Fruit fly (Drosophila melanogaster): ENCODE measurements around the gene hoip.
A peak's percentile ranks its signal among the peaks of the same experiment; 100 is the strongest.

hoip gene

DNA sequence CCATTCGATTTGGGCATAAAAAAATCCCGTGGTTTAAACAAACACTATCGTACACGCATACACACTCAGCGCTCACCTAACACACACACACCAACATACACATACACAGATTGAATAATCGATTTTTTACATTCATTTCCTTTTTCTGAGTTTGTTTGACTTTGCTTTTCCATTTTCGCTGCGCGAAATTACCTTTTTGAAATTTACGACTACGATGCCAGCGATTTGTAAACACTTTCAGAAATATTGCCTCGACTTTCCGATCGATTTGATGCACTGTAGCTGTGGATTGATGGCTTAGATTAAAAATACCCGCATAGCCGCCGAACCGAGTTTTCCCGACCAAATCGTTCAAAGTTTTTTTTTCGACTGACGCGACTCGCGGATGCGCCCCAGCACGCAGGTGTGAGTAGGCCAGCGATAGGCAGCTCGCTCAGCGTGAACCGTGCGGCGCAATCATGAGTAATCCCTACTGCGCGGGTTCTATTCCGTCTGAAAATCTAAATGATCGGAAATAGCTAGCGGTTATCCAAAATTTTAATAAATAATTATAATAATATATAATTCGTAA, 583 bp upstream of the hoip start, which contains the start of gene Pka-C1 (continued):
- TF ChIP-seq Ada2b (GFP tag; IDR thresholded peaks at IDR 0.05) (no peak), pnt (GFP tag; optimal IDR thresholded peaks at IDR 0.05) (no peak), ERR (GFP tag; optimal IDR thresholded peaks at IDR 0.05) (no peak), prd (optimal IDR thresholded peaks at IDR 0.05) (no peak), prd (GFP tag; IDR thresholded peaks at IDR 0.05) (peak; percentile 62), CG7372 (GFP tag; IDR thresholded peaks at IDR 0.05) (no peak), CG11723 (GFP tag; optimal IDR thresholded peaks at IDR 0.05) (no peak), vfl (GFP tag; optimal IDR thresholded peaks at IDR 0.05) (no peak), pb (GFP tag; optimal IDR thresholded peaks at IDR 0.05) (peak; percentile 16), Dad (GFP tag; optimal IDR thresholded peaks at IDR 0.05) (no peak), CG11093 (GFP tag; IDR thresholded peaks at IDR 0.05) (no peak), CG1603 (tag; optimal IDR thresholded peaks at IDR 0.05) (peak; percentile 76), CG30020 (tag; optimal IDR thresholded peaks at IDR 0.05) (peak; percentile 59), ATbp (GFP tag; optimal IDR thresholded peaks at IDR 0.05) (peak; percentile 52), CG15479 (GFP tag; optimal IDR thresholded peaks at IDR 0.05) (no peak), CG8765 (GFP tag; IDR thresholded peaks at IDR 0.05) (no peak), CG31388 (GFP tag; optimal IDR thresholded peaks at IDR 0.05) (no peak), Mes4 (GFP tag; optimal IDR thresholded peaks at IDR 0.05) (no peak), B-H1 (GFP tag; IDR thresholded peaks at IDR 0.05) (no peak), CG12659 (GFP tag; optimal IDR thresholded peaks at IDR 0.05) (peak; percentile 76), zen (tag; optimal IDR thresholded peaks at IDR 0.05) (peak; percentile 54), CG4730 (GFP tag; IDR thresholded peaks at IDR 0.05) (no peak), jing (GFP tag; optimal IDR thresholded peaks at IDR 0.05) (no peak), Fer2 (tag; optimal IDR thresholded peaks at IDR 0.05) (no peak), vnd (GFP tag; IDR thresholded peaks at IDR 0.05; ENCODE audit: partially characterized antibody) (no peak), CG11398 (GFP tag; optimal IDR thresholded peaks at IDR 0.05) (no peak), pita (GFP tag; optimal IDR thresholded peaks at IDR 0.05) (no peak), scrt (GFP tag; optimal IDR thresholded peaks at IDR 0.05) (no peak), CG3281 (GFP tag; optimal IDR thresholded peaks at IDR 0.05) (peak; percentile 12), CTCF (GFP tag; optimal IDR thresholded peaks at IDR 0.05) (no peak), lbe (GFP tag; optimal IDR thresholded peaks at IDR 0.05) (no peak), sqz (GFP tag; optimal IDR thresholded peaks at IDR 0.05) (peak; percentile 96), Nf-YC (tag; optimal IDR thresholded peaks at IDR 0.05) (peak; percentile 46), sr (GFP tag; IDR thresholded peaks at IDR 0.05) (peak; percentile 35; the same call in 1 of the 3 replicates), tll (GFP tag; optimal IDR thresholded peaks at IDR 0.05) (no peak), CG2116 (GFP tag; optimal IDR thresholded peaks at IDR 0.05) (peak; percentile 94), CG6854 (GFP tag; optimal IDR thresholded peaks at IDR 0.05) (no peak), CG11456 (GFP tag; IDR thresholded peaks at IDR 0.05) (peak; percentile 67; the same call in 1 of the 3 replicates), CG1602 (GFP tag; optimal IDR thresholded peaks at IDR 0.05) (no peak), Atf-2 (GFP tag; optimal IDR thresholded peaks at IDR 0.05) (no peak), CG12769 (tag; optimal IDR thresholded peaks at IDR 0.05) (no peak), gcm (GFP tag; optimal IDR thresholded peaks at IDR 0.05) (peak; percentile 77), Abd-B (GFP tag; optimal IDR thresholded peaks at IDR 0.05) (peak; percentile 66), Meics (GFP tag; optimal IDR thresholded peaks at IDR 0.05) (no peak), Atf6 (GFP tag; IDR thresholded peaks at IDR 0.05) (0 out of 2 replicates have a peak, but pooled peaks have one; percentile 17), grn (GFP tag; optimal IDR thresholded peaks at IDR 0.05) (peak; percentile 81), CG2712 (tag; optimal IDR thresholded peaks at IDR 0.05) (peak; percentile 48), ttk (GFP tag; IDR thresholded peaks at IDR 0.05) (no peak), Oli (tag; optimal IDR thresholded peaks at IDR 0.05) (peak; percentile 18), CG4820 (GFP tag; optimal IDR thresholded peaks at IDR 0.05) (no peak), CG33213 (GFP tag; optimal IDR thresholded peaks at IDR 0.05) (peak; percentile 6), Chrac-16 (GFP tag; optimal IDR thresholded peaks at IDR 0.05) (no peak)

All from whole organism, embryonic.